Fruit fly (Drosophila melanogaster) whole organism, embryonic: ENCODE data around the gene CG6425.
A peak's percentile ranks its signal among the peaks of the same experiment; 100 is the strongest.

Experiments used
- Bgb ChIP-seq: fragments of 200-800 bp; sonication (Bioruptor generic); IDR thresholded peaks from 2 replicates; pipeline ENCODE4 v1.3.6; 2022; ENCODE audit warnings: missing biosample characterization, missing genetic modification characterization; ENCODE audit not compliant: partially characterized antibody
- CG10209 ChIP-seq: fragments of 200-800 bp; sonication (Bioruptor generic); optimal IDR thresholded peaks from 3 replicates; lab custom pipeline; 2017; ENCODE audit warnings: missing biosample characterization, mild to moderate bottlenecking, missing genetic modification characterization, missing genetic modification reagents
- CG10321 ChIP-seq: fragments of 200-800 bp; sonication (Bioruptor generic); IDR thresholded peaks from 2 replicates; pipeline ENCODE4 v1.3.6; 2022; ENCODE audit warnings: missing biosample characterization, missing genetic modification characterization
- CG10431 ChIP-seq: fragments of 200-800 bp; sonication (Bioruptor generic); optimal IDR thresholded peaks from 3 replicates; lab custom pipeline; 2018; ENCODE audit warnings: missing biosample characterization, mild to moderate bottlenecking, missing genetic modification characterization
- CG11696 ChIP-seq: fragments of 200-800 bp; sonication (Bioruptor generic); IDR thresholded peaks from 2 replicates; pipeline ENCODE4 v1.3.6; 2022; ENCODE audit warnings: missing biosample characterization, missing genetic modification characterization
- CG12155 ChIP-seq: fragments of 200-800 bp; sonication (Bioruptor generic); optimal IDR thresholded peaks from 3 replicates; lab custom pipeline; 2016; ENCODE audit warnings: missing biosample characterization, missing genetic modification characterization
- CG15601 ChIP-seq: fragments of 200-800 bp; sonication (Bioruptor generic); optimal IDR thresholded peaks from 3 replicates; lab custom pipeline; 2019; ENCODE audit warnings: missing biosample characterization, mild to moderate bottlenecking, missing genetic modification characterization, moderate library complexity
- CG16779 ChIP-seq: fragments of 200-800 bp; sonication (Bioruptor generic); IDR thresholded peaks from 2 replicates; pipeline ENCODE4 v1.3.6; 2022; ENCODE audit warnings: missing biosample characterization, missing genetic modification characterization
- CG17612 ChIP-seq: fragments of 200-800 bp; sonication (Bioruptor generic); IDR thresholded peaks from 2 replicates; pipeline ENCODE4 v1.3.6; 2022; ENCODE audit warnings: missing biosample characterization, missing genetic modification characterization
- CG30431 ChIP-seq: fragments of 200-800 bp; sonication (Bioruptor generic); optimal IDR thresholded peaks from 2 replicates; lab custom pipeline; 2017; ENCODE audit warnings: missing biosample characterization, missing genetic modification characterization
- CG31388 ChIP-seq: fragments of 200-800 bp; sonication (Bioruptor generic); optimal IDR thresholded peaks from 2 replicates; lab custom pipeline; 2016; ENCODE audit warnings: missing biosample characterization, missing genetic modification characterization
- CG34224 ChIP-seq: fragments of 200-800 bp; sonication (Bioruptor generic); IDR thresholded peaks from 3 replicates; pipeline ENCODE4 v1.3.6; 2022; ENCODE audit warnings: missing biosample characterization, missing genetic modification characterization; ENCODE audit not compliant: partially characterized antibody
- CG34422 ChIP-seq: fragments of 200-800 bp; sonication (Bioruptor generic); IDR thresholded peaks from 3 replicates; pipeline ENCODE4 v1.3.6; 2022; ENCODE audit warnings: missing biosample characterization, missing genetic modification characterization
- CG7963 ChIP-seq: fragments of 200-800 bp; sonication (Bioruptor generic); IDR thresholded peaks from 3 replicates; pipeline ENCODE4 v1.3.6; 2022; ENCODE audit warnings: missing biosample characterization, missing genetic modification characterization; ENCODE audit not compliant: partially characterized antibody
- CG9876 ChIP-seq: fragments of 200-800 bp; sonication (Bioruptor generic); optimal IDR thresholded peaks from 2 replicates; lab custom pipeline; 2016; ENCODE audit warnings: missing biosample characterization, missing genetic modification characterization
- CkIIα-i1 ChIP-seq: fragments of 200-800 bp; sonication (Bioruptor generic); IDR thresholded peaks from 2 replicates; pipeline ENCODE4 v1.3.6; 2022; ENCODE audit warnings: missing biosample characterization, missing genetic modification characterization
- Dad ChIP-seq: fragments of 200-800 bp; sonication (Bioruptor generic); optimal IDR thresholded peaks from 3 replicates; lab custom pipeline; 2016; ENCODE audit warnings: missing biosample characterization, missing genetic modification characterization
- Dll ChIP-seq: fragments of 200-800 bp; sonication (Bioruptor generic); IDR thresholded peaks from 4 replicates; pipeline ENCODE4 v1.3.6; 2022; ENCODE audit warnings: missing biosample characterization, missing genetic modification characterization; ENCODE audit not compliant: partially characterized antibody
- Fer3 ChIP-seq: fragments of 200-800 bp; sonication (Bioruptor generic); optimal IDR thresholded peaks from 2 replicates; lab custom pipeline; 2018; ENCODE audit warnings: missing biosample characterization, mild to moderate bottlenecking, missing genetic modification characterization, moderate library complexity
- Gug ChIP-seq: fragments of 200-800 bp; sonication (Bioruptor generic); IDR thresholded peaks from 4 replicates; pipeline ENCODE4 v1.3.6; 2022; ENCODE audit warnings: missing biosample characterization, missing genetic modification characterization
- H2.0 ChIP-seq: fragments of 200-800 bp; sonication (Bioruptor generic); IDR thresholded peaks from 2 replicates; pipeline ENCODE4 v1.3.6; 2022; ENCODE audit warnings: missing biosample characterization, missing genetic modification characterization
- HHEX ChIP-seq: fragments of 200-800 bp; sonication (Bioruptor generic); optimal IDR thresholded peaks from 3 replicates; lab custom pipeline; 2017; ENCODE audit warnings: missing biosample characterization, mild to moderate bottlenecking, missing genetic modification characterization, missing genetic modification reagents
- HLHmδ ChIP-seq: fragments of 200-800 bp; sonication (Bioruptor generic); optimal IDR thresholded peaks from 2 replicates; lab custom pipeline; 2018; ENCODE audit warnings: missing biosample characterization, mild to moderate bottlenecking, missing genetic modification characterization, moderate library complexity
- Hmx ChIP-seq: fragments of 200-800 bp; sonication (Bioruptor generic); optimal IDR thresholded peaks from 2 replicates; lab custom pipeline; 2016; ENCODE audit warnings: missing biosample characterization, missing genetic modification characterization
- MESR4 ChIP-seq: fragments of 200-800 bp; sonication (Bioruptor generic); optimal IDR thresholded peaks from 2 replicates; lab custom pipeline; 2018; ENCODE audit warnings: missing biosample characterization, mild to moderate bottlenecking, missing genetic modification characterization, moderate library complexity
- Mad ChIP-seq: fragments of 200-800 bp; sonication (Bioruptor generic); optimal IDR thresholded peaks from 2 replicates; lab custom pipeline; 2016; ENCODE audit warnings: missing biosample characterization, missing genetic modification characterization
- Mrtf ChIP-seq: fragments of 200-800 bp; sonication (Bioruptor generic); IDR thresholded peaks from 3 replicates; pipeline ENCODE4 v1.3.6; 2022; ENCODE audit warnings: missing biosample characterization, missing genetic modification characterization
- Myb ChIP-seq: fragments of 200-800 bp; sonication (Bioruptor generic); optimal IDR thresholded peaks from 2 replicates; lab custom pipeline; 2016; ENCODE audit warnings: missing biosample characterization, missing genetic modification characterization
- PHDP ChIP-seq: fragments of 200-800 bp; sonication (Bioruptor generic); optimal IDR thresholded peaks from 3 replicates; lab custom pipeline; 2018; ENCODE audit warnings: missing biosample characterization, mild to moderate bottlenecking, missing genetic modification characterization, moderate library complexity
- Spps ChIP-seq: fragments of 200-800 bp; sonication (Bioruptor generic); optimal IDR thresholded peaks from 2 replicates; lab custom pipeline; 2018; ENCODE audit warnings: missing biosample characterization, mild to moderate bottlenecking, missing genetic modification characterization
- Ssrp ChIP-seq: fragments of 200-800 bp; sonication (Bioruptor generic); optimal IDR thresholded peaks from 2 replicates; lab custom pipeline; 2018; ENCODE audit warnings: missing biosample characterization, mild to moderate bottlenecking, missing genetic modification characterization, moderate library complexity
- aop ChIP-seq: fragments of 200-800 bp; sonication (Bioruptor generic); IDR thresholded peaks from 2 replicates; pipeline ENCODE4 v1.3.6; 2022; ENCODE audit warnings: missing biosample characterization, missing genetic modification characterization
- ap ChIP-seq: fragments of 200-800 bp; sonication (Bioruptor generic); IDR thresholded peaks from 2 replicates; pipeline ENCODE4 v1.3.6; 2022; ENCODE audit warnings: missing biosample characterization, missing genetic modification characterization
- ase ChIP-seq: fragments of 200-800 bp; sonication (Bioruptor generic); IDR thresholded peaks from 3 replicates; pipeline ENCODE4 v1.3.6; 2022; ENCODE audit warnings: missing biosample characterization, missing genetic modification characterization
- ci ChIP-seq: fragments of 200-800 bp; sonication (Bioruptor generic); IDR thresholded peaks from 3 replicates; pipeline ENCODE4 v1.3.6; 2022; ENCODE audit warnings: missing biosample characterization, missing genetic modification characterization
- crol ChIP-seq: fragments of 200-800 bp; sonication (Bioruptor generic); IDR thresholded peaks from 2 replicates; pipeline ENCODE4 v1.3.6; 2022; ENCODE audit warnings: missing biosample characterization, missing genetic modification characterization
- emc ChIP-seq: fragments of 200-800 bp; sonication (Bioruptor generic); optimal IDR thresholded peaks from 2 replicates; lab custom pipeline; 2016; ENCODE audit warnings: missing biosample characterization, missing genetic modification characterization
- eve ChIP-seq, 2 experiments: fragments of >200 bp; optimal IDR thresholded peaks; 2 replicates each; lab custom pipeline; 2017; ENCODE audit warnings: missing biosample characterization in 2 of 2, missing genetic modification characterization in 2 of 2
- gfzf ChIP-seq: fragments of 200-800 bp; sonication (Bioruptor generic); optimal IDR thresholded peaks from 2 replicates; lab custom pipeline; 2016; ENCODE audit warnings: missing biosample characterization, mild to moderate bottlenecking, missing genetic modification characterization, moderate library complexity
- her ChIP-seq: fragments of 200-800 bp; sonication (Bioruptor generic); optimal IDR thresholded peaks from 2 replicates; lab custom pipeline; 2016; ENCODE audit warnings: missing biosample characterization, missing genetic modification characterization
- inv ChIP-seq: fragments of 200-800 bp; sonication (Bioruptor generic); IDR thresholded peaks from 2 replicates; pipeline ENCODE4 v1.3.6; 2022; ENCODE audit warnings: missing biosample characterization, missing genetic modification characterization; ENCODE audit not compliant: partially characterized antibody
- ken ChIP-seq: fragments of 200-800 bp; sonication (Bioruptor generic); IDR thresholded peaks from 3 replicates; pipeline ENCODE4 v1.3.6; 2022; ENCODE audit warnings: missing biosample characterization, missing genetic modification characterization
- nerfin-1 ChIP-seq: fragments of 200-800 bp; sonication (Bioruptor generic); optimal IDR thresholded peaks from 3 replicates; lab custom pipeline; 2019; ENCODE audit warnings: missing biosample characterization, mild to moderate bottlenecking, missing genetic modification characterization, moderate library complexity
- odd ChIP-seq: fragments of 200-800 bp; sonication (Bioruptor generic); optimal IDR thresholded peaks from 2 replicates; lab custom pipeline; 2017; ENCODE audit warnings: missing biosample characterization, mild to moderate bottlenecking, missing genetic modification characterization
- org-1 ChIP-seq: fragments of 200-800 bp; sonication (Bioruptor generic); optimal IDR thresholded peaks from 2 replicates; lab custom pipeline; 2017; ENCODE audit warnings: missing biosample characterization, missing genetic modification characterization
- pnt ChIP-seq: fragments of 200-800 bp; sonication (Bioruptor generic); optimal IDR thresholded peaks from 3 replicates; lab custom pipeline; 2016; ENCODE audit warnings: missing biosample characterization, missing genetic modification characterization
- pzg ChIP-seq: fragments of 200-800 bp; sonication (Bioruptor generic); optimal IDR thresholded peaks from 3 replicates; lab custom pipeline; 2018; ENCODE audit warnings: missing biosample characterization, mild to moderate bottlenecking, missing genetic modification characterization, moderate library complexity
- ranshi ChIP-seq: fragments of 200-800 bp; sonication (Bioruptor generic); IDR thresholded peaks from 2 replicates; pipeline ENCODE4 v1.3.6; 2022; ENCODE audit warnings: missing biosample characterization, missing genetic modification characterization
- ro ChIP-seq: fragments of 200-800 bp; sonication (Bioruptor generic); IDR thresholded peaks from 2 replicates; pipeline ENCODE4 v1.3.6; 2022; ENCODE audit warnings: missing biosample characterization, missing genetic modification characterization
- ssp ChIP-seq: fragments of 200-800 bp; sonication (Bioruptor generic); IDR thresholded peaks from 2 replicates; pipeline ENCODE4 v1.3.6; 2022; ENCODE audit warnings: missing biosample characterization, missing genetic modification characterization
- tna ChIP-seq: fragments of 200-800 bp; sonication (Bioruptor generic); IDR thresholded peaks from 2 replicates; pipeline ENCODE4 v1.3.6; 2022; ENCODE audit warnings: missing biosample characterization, missing genetic modification characterization; ENCODE audit not compliant: partially characterized antibody

CG6425 gene

DNA sequence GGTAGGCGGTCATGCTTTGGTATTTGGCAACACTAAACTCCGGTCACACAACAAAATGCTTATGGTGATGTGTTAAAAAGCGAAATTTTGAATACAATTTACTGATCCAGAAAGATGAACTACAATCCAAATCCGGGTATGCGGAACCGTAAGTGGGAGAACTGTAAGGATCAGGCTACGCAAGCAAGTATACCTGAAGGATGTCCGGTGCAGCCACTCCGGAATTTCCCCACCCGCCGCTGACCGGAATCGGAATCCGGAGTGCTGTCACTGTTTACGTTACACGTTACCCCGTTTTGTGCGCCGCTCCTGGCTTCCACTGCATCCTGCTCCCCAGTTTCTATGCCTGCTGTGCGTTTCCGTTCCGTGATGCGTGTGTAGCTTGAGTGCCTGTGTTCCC lies 675 bp upstream of the CG6425 start, which contains the start of gene Yif1 (continued):
- TF ChIP-seq CG17612 (GFP tag; lab: Robert Waterston, UW) (no peak), gfzf (GFP tag; lab: Kevin White, UChicago) (peak; percentile 53), PHDP (tag; lab: Kevin White, UChicago) (no peak), CG7963 (GFP tag; lab: Robert Waterston, UW) (no peak), CG15601 (tag; lab: Kevin White, UChicago) (no peak), CG30431 (GFP tag; lab: Kevin White, UChicago) (no peak), CG12155 (GFP tag; lab: Kevin White, UChicago) (no peak), aop (GFP tag; lab: Robert Waterston, UW) (no peak), CG10431 (GFP tag; lab: Kevin White, UChicago) (no peak), ken (GFP tag; lab: Robert Waterston, UW) (no peak), crol (GFP tag; lab: Robert Waterston, UW) (no peak), Myb (GFP tag; lab: Kevin White, UChicago) (no peak), Fer3 (tag; lab: Kevin White, UChicago) (no peak), CG10321 (GFP tag; lab: Robert Waterston, UW) (no peak), Hmx (GFP tag; lab: Kevin White, UChicago) (no peak), tna (GFP tag; lab: Robert Waterston, UW) (no peak), Bgb (no peak), MESR4 (GFP tag; lab: Kevin White, UChicago) (peak; percentile 70), ro (GFP tag; lab: Robert Waterston, UW) (no peak), CG31388 (no peak), inv (GFP tag; lab: Robert Waterston, UW) (no peak), emc (GFP tag; lab: Kevin White, UChicago) (no peak), CG10209 (GFP tag; lab: Kevin White, UChicago) (no peak), pzg (peak; percentile 2), pnt (no peak), org-1 (GFP tag; lab: Kevin White, UChicago) (no peak)

DNA sequence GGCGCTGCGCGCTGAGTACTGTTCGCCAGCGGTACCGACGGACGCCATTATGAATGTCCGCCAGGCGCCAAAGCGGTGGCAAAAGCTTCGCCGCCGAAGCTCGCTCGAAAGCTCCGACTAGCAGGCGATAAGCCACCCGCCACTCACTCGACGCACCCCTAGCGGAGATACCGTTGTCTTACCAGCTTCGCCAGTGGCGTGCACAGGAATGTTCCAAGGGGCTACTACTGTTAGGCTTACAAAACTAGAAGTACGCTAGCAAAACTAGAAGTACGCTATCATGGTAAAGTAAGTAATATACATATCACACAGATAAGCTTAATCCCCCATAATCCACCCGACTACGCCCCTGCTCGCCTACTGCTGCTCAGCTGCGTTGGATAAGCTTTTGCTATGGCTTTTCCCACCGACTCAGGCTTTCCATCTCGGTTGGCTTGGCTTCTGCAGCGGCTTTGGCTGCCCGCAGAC lies 3.0 kb downstream of the CG6425 start, which contains the start of gene amon:
TSS of gene amon (minus strand) at position 51 of the 468 bp plus-strand sequence.
- TF ChIP-seq Spps (peak; percentile 65), ranshi (GFP tag; lab: Robert Waterston, UW) (peak; percentile 99), her (GFP tag; lab: Kevin White, UChicago) (peak; percentile 98), ssp (GFP tag; lab: Robert Waterston, UW) (peak; percentile 93), Mad (peak; percentile 97), CG16779 (GFP tag; lab: Robert Waterston, UW) (peak; percentile 98), CG9876 (GFP tag; lab: Kevin White, UChicago) (peak; percentile 98), H2.0 (peak; percentile 98), ci (peak; percentile 99), HHEX (GFP tag; lab: Kevin White, UChicago) (peak; percentile 99), nerfin-1 (tag; lab: Kevin White, UChicago) (peak; percentile 92), Dll (no peak), Gug (GFP tag; lab: Robert Waterston, UW) (peak; percentile 99), Mrtf (GFP tag; lab: Robert Waterston, UW) (peak; percentile 99), CG34422 (peak; percentile 99), HLHmδ (no peak), odd (peak; percentile 96), CkIIα-i1 (GFP tag; lab: Robert Waterston, UW) (peak; percentile 97), Dad (GFP tag; lab: Kevin White, UChicago) (peak; percentile 98), eve (GFP tag; optimal IDR thresholded peaks at IDR 0.05; lab: Kevin White, UChicago) (no peak), Ssrp (tag; lab: Kevin White, UChicago) (peak; percentile 92), CG34224 (no peak), CG11696 (GFP tag; lab: Robert Waterston, UW) (peak; percentile 92), Hmx (GFP tag; lab: Kevin White, UChicago) (peak; percentile 93), ap (GFP tag; lab: Robert Waterston, UW) (peak; percentile 97), ase (peak; percentile 98)
